Fruit fly (Drosophila melanogaster): Measurements from ENCODE around the gene RpS19b.
A peak's percentile ranks its signal among the peaks of the same experiment; 100 is the strongest.

Gene RpS19b

dm6 chr3R:23887096-23887421 lies 46.3 kb downstream of the RpS19b start (continued):
- TF ChIP-seq exex (tag; optimal IDR thresholded peaks at IDR 0.05) (peak; percentile 34), CG13624 (GFP tag; optimal IDR thresholded peaks at IDR 0.05) (peak; percentile 24), CG33213 (GFP tag; optimal IDR thresholded peaks at IDR 0.05) (no peak), ro (GFP tag; IDR thresholded peaks at IDR 0.05) (peak; percentile 83), Hand (GFP tag; optimal IDR thresholded peaks at IDR 0.05) (no peak), H15 (GFP tag; IDR thresholded peaks at IDR 0.05) (peak; percentile 95), CG17328 (GFP tag; IDR thresholded peaks at IDR 0.05) (peak; percentile 97), bbx (GFP tag; IDR thresholded peaks at IDR 0.05; ENCODE audit: partially characterized antibody) (no peak), tup (GFP tag; optimal IDR thresholded peaks at IDR 0.05) (peak; percentile 69), Adf1 (GFP tag; IDR thresholded peaks at IDR 0.05) (0 out of 2 replicates have a peak, but pooled peaks have one; percentile 16), CG12299 (tag; optimal IDR thresholded peaks at IDR 0.05) (peak; percentile 90), Hr3 (GFP tag; optimal IDR thresholded peaks at IDR 0.05) (peak; percentile 94), CG16779 (GFP tag; IDR thresholded peaks at IDR 0.05) (no peak), nerfin-1 (tag; optimal IDR thresholded peaks at IDR 0.05) (peak; percentile 92), Six4 (GFP tag; optimal IDR thresholded peaks at IDR 0.05) (peak; percentile 90), CG10321 (GFP tag; IDR thresholded peaks at IDR 0.05) (peak; percentile 46; the same call in 1 of the 2 replicates), schlank (tag; optimal IDR thresholded peaks at IDR 0.05) (peak; percentile 32), CG10431 (GFP tag; optimal IDR thresholded peaks at IDR 0.05) (peak; percentile 88), so (GFP tag; IDR thresholded peaks at IDR 0.05) (peak; percentile 92), knrl (GFP tag; IDR thresholded peaks at IDR 0.05; ENCODE audit: partially characterized antibody) (no peak), Xrp1 (GFP tag; IDR thresholded peaks at IDR 0.05) (peak; percentile 98), slbo (GFP tag; IDR thresholded peaks at IDR 0.05) (peak; percentile 84), CG7963 (GFP tag; IDR thresholded peaks at IDR 0.05; ENCODE audit: partially characterized antibody) (no peak), crp (GFP tag; optimal IDR thresholded peaks at IDR 0.05) (peak in 1 of 2 experiments; percentile 47), Usf (GFP tag; optimal IDR thresholded peaks at IDR 0.05) (peak; percentile 73), Rfx (GFP tag; IDR thresholded peaks at IDR 0.05) (peak; percentile 83), CG18619 (GFP tag; optimal IDR thresholded peaks at IDR 0.05) (peak; percentile 79), CG34422 (GFP tag; IDR thresholded peaks at IDR 0.05) (peak; percentile 96), CG7271 (tag; optimal IDR thresholded peaks at IDR 0.05) (peak; percentile 80), unpg (GFP tag; optimal IDR thresholded peaks at IDR 0.05) (peak; percentile 95), CG32772 (GFP tag; IDR thresholded peaks at IDR 0.05) (peak; percentile 92), cg (GFP tag; optimal IDR thresholded peaks at IDR 0.05) (no peak), Ravus (GFP tag; IDR thresholded peaks at IDR 0.05) (peak; percentile 56), CG6791 (GFP tag; IDR thresholded peaks at IDR 0.05; ENCODE audit: partially characterized antibody) (no peak), Eip74EF (GFP tag; optimal IDR thresholded peaks at IDR 0.05) (peak in 1 of 2 experiments; percentile 94), shn (GFP tag; optimal IDR thresholded peaks at IDR 0.05) (no peak), Chrac-16 (GFP tag; optimal IDR thresholded peaks at IDR 0.05) (peak; percentile 92), CG17385 (GFP tag; optimal IDR thresholded peaks at IDR 0.05) (peak; percentile 88), CG12744 (GFP tag; optimal IDR thresholded peaks at IDR 0.05) (no peak), Nf-YC (tag; optimal IDR thresholded peaks at IDR 0.05) (peak; percentile 46), tna (GFP tag; IDR thresholded peaks at IDR 0.05; ENCODE audit: partially characterized antibody) (no peak), CG2129 (GFP tag; IDR thresholded peaks at IDR 0.05; ENCODE audit: partially characterized antibody) (no peak), unc-4 (GFP tag; IDR thresholded peaks at IDR 0.05; ENCODE audit: partially characterized antibody) (no peak), CG16815 (GFP tag; optimal IDR thresholded peaks at IDR 0.05) (peak; percentile 94), CG11723 (GFP tag; optimal IDR thresholded peaks at IDR 0.05) (peak; percentile 71), aop (GFP tag; IDR thresholded peaks at IDR 0.05) (no peak), Ada2b (GFP tag; IDR thresholded peaks at IDR 0.05) (peak; percentile 85), CG18476 (GFP tag; optimal IDR thresholded peaks at IDR 0.05) (peak; percentile 89), CG3726 (GFP tag; IDR thresholded peaks at IDR 0.05) (peak; percentile 88), CG3838 (GFP tag; optimal IDR thresholded peaks at IDR 0.05) (peak; percentile 49)
